Worm (Caenorhabditis elegans): ENCODE results near the gene srz-70.
A peak's percentile ranks its signal among the peaks of the same experiment; 100 is the strongest.

DNA sequence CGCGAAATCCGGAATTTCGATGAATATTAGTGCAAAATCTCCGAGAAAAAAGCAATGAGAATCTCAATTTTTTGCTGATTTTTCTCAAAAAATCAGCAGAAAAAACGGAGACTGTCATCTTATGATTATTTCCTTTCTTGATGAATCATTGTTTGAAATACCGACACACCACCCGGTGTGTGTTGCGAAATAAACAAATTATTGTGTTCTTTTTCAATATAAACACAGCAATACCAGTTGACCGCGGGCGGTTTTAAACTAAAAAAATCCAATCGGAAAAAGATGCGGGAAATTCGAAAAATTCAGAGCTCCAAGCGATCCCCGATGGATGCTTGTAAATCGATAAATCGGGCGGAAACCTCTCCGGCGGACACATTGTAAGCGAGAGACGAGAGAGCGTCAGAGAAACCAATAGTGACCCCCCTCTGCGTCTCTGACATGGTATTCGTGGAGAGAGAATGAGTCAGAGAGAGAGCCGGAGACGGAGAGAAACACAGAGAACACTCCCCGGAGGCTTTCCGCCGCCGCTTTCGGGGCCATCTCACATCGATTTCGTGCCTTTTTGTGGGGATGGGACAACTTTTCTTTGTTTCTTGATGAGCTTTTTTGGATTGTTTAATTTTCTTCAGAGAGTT, 36.7 kb upstream of the srz-70 start:
- TF ChIP-seq hnd-1 (tag; optimal IDR thresholded peaks at IDR 0.05) (no peak), ceh-13 (GFP tag; optimal IDR thresholded peaks at IDR 0.05) (no peak), tbx-37 (GFP tag; conservative IDR thresholded peaks at IDR 0.05) (no peak), ama-1 (optimal IDR thresholded peaks at IDR 0.05) (no peak), B0310.2 (tag; optimal IDR thresholded peaks at IDR 0.05) (no peak), scrt-1 (GFP tag; IDR thresholded peaks at IDR 0.05) (no peak), flt-1 (GFP tag; IDR thresholded peaks at IDR 0.05) (no peak), sea-1 (GFP tag; conservative IDR thresholded peaks at IDR 0.05) (no peak), aly-1 (tag; optimal IDR thresholded peaks at IDR 0.05) (no peak), tbx-11 (GFP tag; IDR thresholded peaks at IDR 0.05) (no peak), hmg-4 (GFP tag; optimal IDR thresholded peaks at IDR 0.05) (peak; percentile 65), tra-4 (tag; optimal IDR thresholded peaks at IDR 0.05) (no peak)

All from whole organism, early embryonic.